Fruit fly (Drosophila melanogaster) whole organism, wandering third instar larva: Measurements from ENCODE around the gene Caper.
A peak's percentile ranks its signal among the peaks of the same experiment; 100 is the strongest.

Experiments
- Hr78 ChIP-seq: fragments of >200 bp; optimal IDR thresholded peaks from 2 replicates; lab custom pipeline; 2017; ENCODE audit warnings: missing biosample characterization, missing genetic modification characterization
- Jra ChIP-seq: sonication (Bioruptor generic); optimal IDR thresholded peaks from 2 replicates; lab custom pipeline; 2016; ENCODE audit warnings: missing biosample characterization, missing genetic modification characterization
- OdsH ChIP-seq: fragments of 200-800 bp; sonication (Bioruptor generic); optimal IDR thresholded peaks from 2 replicates; lab custom pipeline; 2016; ENCODE audit warnings: missing biosample characterization, mild to moderate bottlenecking, missing genetic modification characterization
- foxo ChIP-seq, 2 experiments: fragments of 200-800 bp; sonication (Bioruptor generic); optimal IDR thresholded peaks; 2 replicates in 1 of 2; 3 replicates in 1 of 2; lab custom pipeline; 2016 to 2017; ENCODE audit warnings: missing biosample characterization in 2 of 2, missing genetic modification characterization in 2 of 2
- lola ChIP-seq: fragments of >200 bp; optimal IDR thresholded peaks from 2 replicates; lab custom pipeline; 2017; ENCODE audit warnings: missing biosample characterization, missing genetic modification characterization
- woc ChIP-seq: sonication (Bioruptor generic); optimal IDR thresholded peaks from 2 replicates; lab custom pipeline; 2016; ENCODE audit warnings: missing biosample characterization, mild to moderate bottlenecking, missing genetic modification characterization

- TF ChIP-seq foxo (GFP tag; optimal IDR thresholded peaks at IDR 0.05; lab: Kevin White, UChicago) (peak in 1 of 2 experiments; percentile 24), Jra (GFP tag; lab: Kevin White, UChicago) (no peak), woc (GFP tag; lab: Kevin White, UChicago) (no peak), OdsH (GFP tag; lab: Kevin White, UChicago) (no peak), Hr78 (GFP tag; lab: Kevin White, UChicago) (no peak), lola (GFP tag; lab: Kevin White, UChicago) (no peak)
Observed at dm6 chr2L:6991085-6991484, 41.4 kb upstream of the Caper start.
